Worm (Caenorhabditis elegans): Measurements from ENCODE around the gene acl-9.

Gene acl-9

ce11 chrV:6433446-6434178, 19.4 kb upstream of the acl-9 start, which contains the start of the genes gad-1 and erfa-1 (continued):
- TF ChIP-seq elt-2 (tag; optimal IDR thresholded peaks at IDR 0.05) (no peak), nhr-71 (tag; optimal IDR thresholded peaks at IDR 0.05) (peak; percentile 72), C34B4.2 (tag; optimal IDR thresholded peaks at IDR 0.05) (no peak), nhr-19 (GFP tag; conservative IDR thresholded peaks at IDR 0.05) (peak; percentile 43; the same call in 1 of the 2 replicates), lin-14 (GFP tag; optimal IDR thresholded peaks at IDR 0.05) (peak; percentile 69), mdl-1 (tag; optimal IDR thresholded peaks at IDR 0.05) (peak in 1 of 2 experiments; percentile 32), ztf-4 (tag; optimal IDR thresholded peaks at IDR 0.05) (no peak), unc-86 (tag; optimal IDR thresholded peaks at IDR 0.05) (peak; percentile 16), swsn-7 (tag; optimal IDR thresholded peaks at IDR 0.05) (peak; percentile 36), irx-1 (tag; optimal IDR thresholded peaks at IDR 0.05) (peak; percentile 29), ces-1 (GFP tag; optimal IDR thresholded peaks at IDR 0.05) (no peak), elt-3 (tag; optimal IDR thresholded peaks at IDR 0.05) (peak in 1 of 6 experiments; percentile 36), lir-3 (tag; optimal IDR thresholded peaks at IDR 0.05; ENCODE audit: poor library complexity) (peak; percentile 69), ceh-82 (tag; optimal IDR thresholded peaks at IDR 0.05) (peak in 1 of 3 experiments; percentile 80), snpc-4 (tag; optimal IDR thresholded peaks at IDR 0.05) (no peak), blmp-1 (tag; optimal IDR thresholded peaks at IDR 0.05) (peak; percentile 47), mef-2 (tag; optimal IDR thresholded peaks at IDR 0.05) (no peak), C16A3.4 (tag; optimal IDR thresholded peaks at IDR 0.05) (peak; percentile 72), aly-2 (tag; optimal IDR thresholded peaks at IDR 0.05) (no peak), unc-30 (tag; optimal IDR thresholded peaks at IDR 0.05) (no peak), pax-3 (tag; optimal IDR thresholded peaks at IDR 0.05) (no peak), isw-1 (GFP tag; IDR thresholded peaks at IDR 0.05) (peak; percentile 41), lin-15B (tag; optimal IDR thresholded peaks at IDR 0.05) (peak; percentile 89), egl-27 (tag; optimal IDR thresholded peaks at IDR 0.05) (no peak), snu-23 (GFP tag; optimal IDR thresholded peaks at IDR 0.05) (peak; percentile 68), lsy-2 (tag; optimal IDR thresholded peaks at IDR 0.05) (peak; percentile 68 to 95), nhr-90 (tag; optimal IDR thresholded peaks at IDR 0.05; ENCODE audit: poor library complexity) (peak; percentile 6), skn-1 (tag; optimal IDR thresholded peaks at IDR 0.05) (peak; percentile 66), sox-4 (tag; optimal IDR thresholded peaks at IDR 0.05) (no peak), lin-35 (GFP tag; optimal IDR thresholded peaks at IDR 0.05) (peak; percentile 74 to 82), hpl-2 (GFP tag; optimal IDR thresholded peaks at IDR 0.05) (no peak), unc-130 (tag; optimal IDR thresholded peaks at IDR 0.05) (peak; percentile 66), ceh-63 (GFP tag; optimal IDR thresholded peaks at IDR 0.05) (no peak)

ce11 chrV:6436332-6436731, 16.7 kb upstream of the acl-9 start, which contains the start of gene hpo-19:
hpo-19 (plus strand) TSS chrV:6436645.
- TF ChIP-seq unc-30 (tag; optimal IDR thresholded peaks at IDR 0.05): no peak
- peak; percentile 19 for TF ChIP-seq elt-2 (tag; optimal IDR thresholded peaks at IDR 0.05)
- TF ChIP-seq rnt-1 (tag; optimal IDR thresholded peaks at IDR 0.05): no peak
- no peak for TF ChIP-seq blmp-1 (tag; optimal IDR thresholded peaks at IDR 0.05)
- TF ChIP-seq nhr-77 (tag; optimal IDR thresholded peaks at IDR 0.05): no peak
- no peak for TF ChIP-seq nhr-20 (tag; optimal IDR thresholded peaks at IDR 0.05)
- TF ChIP-seq hpl-2 (GFP tag; optimal IDR thresholded peaks at IDR 0.05): no peak

DNA sequence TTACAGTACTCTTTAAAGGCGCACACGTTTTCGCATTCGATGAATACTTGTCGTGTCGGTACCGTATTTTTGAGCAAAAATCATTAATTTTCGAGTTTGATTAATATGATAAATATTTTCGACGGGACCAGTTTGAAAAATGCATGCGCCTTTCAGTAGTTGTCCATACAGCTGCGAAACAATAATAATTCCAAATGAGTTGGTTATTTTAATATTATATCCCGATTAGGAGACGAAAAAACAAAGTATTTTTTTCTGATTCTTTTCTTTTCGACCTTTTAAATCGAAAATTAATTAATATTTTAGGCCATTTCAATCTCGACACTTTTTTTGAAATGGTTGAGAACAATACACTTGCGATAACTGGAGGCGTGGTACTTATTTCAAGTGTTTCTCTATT, 14.4 kb upstream of the acl-9 start, which contains the start of gene T05H4.4:
Gene T05H4.4 (plus strand): TSS at position 301 of the 400 bp plus-strand sequence.
- TF ChIP-seq xbp-1 (tag; optimal IDR thresholded peaks at IDR 0.05) (no peak), skn-1 (tag; optimal IDR thresholded peaks at IDR 0.05) (no peak), mab-9 (GFP tag; IDR thresholded peaks at IDR 0.05) (no peak), C16A3.4 (tag; optimal IDR thresholded peaks at IDR 0.05) (no peak), dsc-1 (tag; optimal IDR thresholded peaks at IDR 0.05) (no peak), tlp-1 (tag; optimal IDR thresholded peaks at IDR 0.05) (no peak), zip-4 (GFP tag; optimal IDR thresholded peaks at IDR 0.05) (no peak), nhr-90 (tag; optimal IDR thresholded peaks at IDR 0.05; ENCODE audit: poor library complexity) (no peak), nhr-28 (tag; optimal IDR thresholded peaks at IDR 0.05) (no peak), fkh-8 (tag; optimal IDR thresholded peaks at IDR 0.05) (no peak), rnt-1 (tag; optimal IDR thresholded peaks at IDR 0.05) (no peak)

Measured in whole organism, L1 larva.